Worm (Caenorhabditis elegans) whole organism, midembryonic: Measurements from ENCODE around the gene bath-23.

ENCODE experiments used
- T22C8.4 ChIP-seq: fragments of 200-800 bp; sonication (Bioruptor generic); IDR thresholded peaks from 2 replicates; pipeline ENCODE4 v1.3.6; 2022; ENCODE audit warnings: missing genetic modification characterization, missing compliant biosample characterization
- cog-1 ChIP-seq: sonication (generic microtip); optimal IDR thresholded peaks from 2 replicates; lab custom pipeline; 2016; ENCODE audit warnings: missing genetic modification characterization, missing compliant biosample characterization
- flt-1 ChIP-seq: fragments of 200-800 bp; sonication (Bioruptor generic); IDR thresholded peaks from 2 replicates; pipeline ENCODE4 v1.3.6; 2022; ENCODE audit warnings: missing genetic modification characterization, missing compliant biosample characterization
- med-1 ChIP-seq: sonication (generic microtip); optimal IDR thresholded peaks from 2 replicates; lab custom pipeline; 2017; ENCODE audit warnings: missing genetic modification characterization, mild to moderate bottlenecking, missing compliant biosample characterization, antibody characterized with exemption, missing genetic modification reagents; ENCODE audit not compliant: insufficient read depth
- ref-1 ChIP-seq: fragments of 200-800 bp; sonication (Bioruptor generic); conservative IDR thresholded peaks from 2 replicates; pipeline ENCODE4 v1.3.6; 2022; ENCODE audit warnings: missing genetic modification reagents, missing genetic modification characterization, missing compliant biosample characterization
- tab-1 ChIP-seq: fragments of 200-800 bp; sonication (Bioruptor generic); IDR thresholded peaks from 2 replicates; pipeline ENCODE4 v1.3.6; 2022; ENCODE audit warnings: missing genetic modification characterization, missing compliant biosample characterization
- ztf-29 ChIP-seq: fragments of 200-800 bp; sonication (Bioruptor generic); IDR thresholded peaks from 2 replicates; pipeline ENCODE4 v1.3.6; 2022; ENCODE audit warnings: missing genetic modification reagents, missing genetic modification characterization, missing compliant biosample characterization

DNA sequence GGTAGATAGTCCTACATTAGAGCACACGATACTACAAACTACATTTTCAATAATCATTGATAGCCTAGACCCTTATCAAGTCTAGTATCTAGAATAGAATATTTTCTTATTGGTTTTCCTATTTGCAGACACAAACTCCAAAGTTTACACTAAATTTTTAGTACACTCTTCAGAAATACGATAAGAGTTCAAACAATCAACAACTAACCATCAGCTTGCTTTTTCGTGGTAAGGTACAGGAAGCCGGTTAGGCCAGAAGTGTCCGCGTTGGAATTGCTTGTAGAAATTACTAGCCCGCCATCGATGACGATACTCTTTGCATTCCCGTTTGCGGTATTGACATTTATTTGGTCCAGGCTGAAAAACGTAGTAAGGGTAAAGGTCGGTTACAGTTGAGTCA lies 48.9 kb upstream of the bath-23 start, which contains the start of gene Y46D2A.1:
- TF ChIP-seq flt-1 (GFP tag; lab: Robert Waterston, UW) (no peak), tab-1 (no peak), ref-1 (no peak), ztf-29 (GFP tag; lab: Robert Waterston, UW) (no peak), cog-1 (no peak), T22C8.4 (GFP tag; lab: Robert Waterston, UW) (no peak), med-1 (GFP tag; lab: Kevin White, UChicago) (no peak)
